Worm (Caenorhabditis elegans) whole organism, L4/young adult: ENCODE results near the gene irg-8.

Source experiments
- W03F9.2 ChIP-seq: fragments of 150-350 bp; optimal IDR thresholded peaks from 2 replicates; lab custom pipeline; 2014; ENCODE audit warnings: missing biosample characterization, missing genetic modification characterization
- dao-5 ChIP-seq: sonication (generic microtip); optimal IDR thresholded peaks from 2 replicates; lab custom pipeline; 2016; ENCODE audit warnings: missing genotype, missing genetic modification characterization, moderate library complexity, missing compliant biosample characterization
- him-1 ChIP-seq: sonication (generic microtip); optimal IDR thresholded peaks from 2 replicates; lab custom pipeline; 2016; ENCODE audit warnings: missing genotype, missing genetic modification reagents, missing genetic modification characterization, missing compliant biosample characterization

The irg-8 gene

ce11 chrV:399721-400120 lies 17.8 kb downstream of the irg-8 start, which contains the start of gene scl-27:
scl-27 (plus strand) TSS chrV:400021.
- no peak for TF ChIP-seq dao-5

- TF ChIP-seq him-1 (tag; lab: Kevin White, UChicago), result no peak
- no peak for TF ChIP-seq W03F9.2 (tag; lab: Kevin White, UChicago)
- TF ChIP-seq dao-5, result no peak
Measured at ce11 chrV:396309-396708, 21.2 kb downstream of the irg-8 start, which contains the start of gene nhr-253. nhr-253 (plus strand) TSS chrV:396593.

DNA sequence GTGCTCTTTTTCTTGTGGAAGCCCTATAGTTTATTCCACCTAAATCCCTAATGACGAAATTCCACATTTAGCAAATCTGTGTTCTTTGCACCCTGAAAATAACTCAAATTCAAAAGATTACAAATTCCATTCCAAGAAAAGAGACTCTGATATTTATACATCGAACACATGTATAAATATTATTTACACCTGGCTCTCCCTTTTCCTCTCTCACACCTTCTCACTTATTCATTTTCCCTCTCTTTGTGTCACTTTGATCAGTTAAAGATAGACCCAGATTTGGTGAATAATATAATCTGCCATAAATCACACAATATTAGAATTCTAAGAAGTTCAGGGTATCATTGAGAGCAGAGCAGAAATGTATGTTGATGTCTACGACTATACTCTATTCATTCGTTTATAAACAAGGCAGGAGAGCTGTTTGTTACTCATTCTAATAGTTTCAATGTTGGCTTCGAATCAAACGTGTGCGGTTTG lies 25.3 kb downstream of the irg-8 start, which contains the start of gene nhr-254:
nhr-254 (plus strand) TSS at position 430 of the 480 bp plus-strand sequence.
- TF ChIP-seq W03F9.2 (tag; lab: Kevin White, UChicago), result no peak
- TF ChIP-seq dao-5, result no peak
- no peak for TF ChIP-seq him-1 (tag; lab: Kevin White, UChicago)

DNA sequence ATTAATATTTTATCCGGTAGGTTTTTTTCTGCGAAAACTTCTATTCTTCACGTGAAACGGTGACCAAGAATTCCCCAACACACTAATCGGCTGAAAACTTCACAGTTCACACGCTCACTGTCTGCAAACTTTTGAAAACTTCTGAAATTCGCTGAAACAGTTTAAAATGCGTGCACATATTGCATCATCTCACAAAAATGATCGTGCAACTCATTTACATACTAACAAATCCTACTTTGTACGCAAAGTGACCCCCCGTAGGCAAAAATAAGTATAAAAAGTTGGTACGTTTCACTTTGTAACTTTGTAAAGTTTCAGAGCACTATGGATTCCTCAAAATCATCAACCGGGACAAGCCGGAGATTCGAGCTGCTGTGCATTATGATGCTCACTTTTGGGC lies 29.1 kb downstream of the irg-8 start, which contains the start of gene ZK6.6:
ZK6.6 (plus strand) TSS at position 301 of the 400 bp plus-strand sequence.
- TF ChIP-seq dao-5 (no peak), W03F9.2 (tag; lab: Kevin White, UChicago) (no peak), him-1 (tag; lab: Kevin White, UChicago) (no peak)

DNA sequence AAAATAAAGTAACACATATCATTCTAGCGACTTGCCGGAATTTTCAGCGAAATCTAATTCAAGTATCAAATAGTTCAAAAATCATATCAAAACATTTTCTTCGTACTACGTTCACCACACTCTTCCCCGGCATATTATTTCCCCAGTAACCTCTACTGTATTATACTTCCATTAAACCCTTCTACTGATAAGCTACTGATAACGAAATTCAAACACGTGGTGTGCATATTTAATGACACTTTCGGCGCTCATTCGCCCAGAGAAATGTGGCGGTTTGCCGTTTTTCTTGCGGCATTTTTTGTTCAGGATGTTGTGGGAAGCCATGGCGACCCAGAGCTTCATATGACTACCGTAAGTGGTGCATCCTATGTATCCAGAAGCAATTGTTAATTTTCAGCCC lies 32.0 kb downstream of the irg-8 start, which contains the start of gene lipl-5:
lipl-5 (plus strand) TSS at position 259 of the 400 bp plus-strand sequence.
- no peak for TF ChIP-seq W03F9.2 (tag; lab: Kevin White, UChicago)
- no peak for TF ChIP-seq him-1 (tag; lab: Kevin White, UChicago)
- TF ChIP-seq dao-5, result no peak

DNA sequence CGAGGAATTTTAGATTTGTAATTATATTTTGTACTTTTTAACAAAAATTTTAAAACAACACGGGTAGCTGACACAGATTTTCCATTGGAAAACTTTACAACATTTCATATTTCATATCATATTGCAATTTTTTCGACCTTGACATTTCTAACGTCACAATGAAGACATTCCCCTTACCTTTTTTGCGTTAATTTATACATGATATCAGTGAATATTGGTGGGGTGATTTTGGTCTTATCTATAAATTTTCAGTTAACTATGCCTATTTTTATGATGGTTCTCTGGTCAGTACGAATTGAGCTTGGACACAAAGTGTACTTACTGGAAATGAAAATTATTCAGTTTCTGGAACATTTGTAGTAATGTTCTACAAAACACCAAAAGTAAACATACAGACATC lies 33.0 kb downstream of the irg-8 start:
- TF ChIP-seq dao-5 (no peak), him-1 (tag; lab: Kevin White, UChicago) (no peak), W03F9.2 (tag; lab: Kevin White, UChicago) (no peak)

DNA sequence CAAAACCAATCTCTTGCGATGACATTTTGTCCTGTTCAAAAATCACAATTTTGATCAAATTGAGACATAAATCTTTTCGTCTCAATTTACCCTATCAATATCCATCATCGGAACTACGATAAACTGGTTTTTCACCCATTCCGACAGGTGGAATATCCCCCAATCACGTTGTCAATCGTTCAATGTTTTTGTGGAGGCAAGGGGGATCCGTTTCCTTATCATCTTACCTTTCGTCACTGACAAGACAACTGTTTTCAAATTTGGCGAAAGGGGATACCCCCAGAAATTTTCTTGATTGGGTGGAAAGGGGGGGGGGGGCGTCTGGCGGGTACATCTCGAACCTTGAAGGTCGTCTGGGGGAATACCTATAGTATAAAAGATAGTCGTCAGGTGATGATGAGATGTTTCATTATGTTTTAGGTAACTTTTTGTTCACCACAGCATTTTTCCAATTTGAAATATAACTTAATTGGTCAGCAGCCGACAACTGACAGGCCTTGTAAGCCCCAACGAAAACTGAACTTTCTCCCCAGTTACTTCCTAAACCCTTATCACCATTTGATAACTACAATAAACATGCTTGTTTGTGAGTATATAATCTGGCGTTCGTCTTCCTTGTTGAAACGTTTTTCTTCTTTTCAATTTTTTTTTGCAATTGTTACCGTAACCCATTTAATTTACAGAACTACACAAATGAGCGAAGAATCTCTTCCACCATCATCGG lies 36.1 kb downstream of the irg-8 start, which contains the start of gene ZK6.8:
ZK6.8 (plus strand) TSS at position 682 of the 724 bp plus-strand sequence.
- TF ChIP-seq him-1 (tag; lab: Kevin White, UChicago) (no peak), dao-5 (no peak), W03F9.2 (tag; lab: Kevin White, UChicago) (no peak)

DNA sequence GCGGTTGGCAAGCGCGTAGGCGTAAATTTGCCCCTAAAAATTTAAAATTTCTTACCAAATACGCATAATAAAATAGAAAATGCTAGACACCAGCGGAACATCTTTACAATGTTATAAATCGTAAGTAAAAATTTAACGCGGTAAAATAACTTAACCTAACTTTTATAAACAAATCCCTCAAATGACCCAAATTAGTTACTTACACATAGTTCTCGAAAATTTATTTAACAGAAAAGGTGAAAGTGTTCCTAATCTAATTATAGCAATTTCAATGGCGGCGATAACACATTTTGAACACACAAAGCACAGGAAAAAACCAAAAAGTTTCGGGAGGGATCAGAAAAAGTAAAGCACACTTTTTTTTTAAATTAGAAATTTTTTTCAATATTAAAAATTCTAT lies 37.3 kb downstream of the irg-8 start, which contains the start of gene mltn-8:
mltn-8 (minus strand) TSS at position 101 of the 400 bp plus-strand sequence.
- no peak for TF ChIP-seq W03F9.2 (tag; lab: Kevin White, UChicago)
- TF ChIP-seq dao-5, result no peak

DNA sequence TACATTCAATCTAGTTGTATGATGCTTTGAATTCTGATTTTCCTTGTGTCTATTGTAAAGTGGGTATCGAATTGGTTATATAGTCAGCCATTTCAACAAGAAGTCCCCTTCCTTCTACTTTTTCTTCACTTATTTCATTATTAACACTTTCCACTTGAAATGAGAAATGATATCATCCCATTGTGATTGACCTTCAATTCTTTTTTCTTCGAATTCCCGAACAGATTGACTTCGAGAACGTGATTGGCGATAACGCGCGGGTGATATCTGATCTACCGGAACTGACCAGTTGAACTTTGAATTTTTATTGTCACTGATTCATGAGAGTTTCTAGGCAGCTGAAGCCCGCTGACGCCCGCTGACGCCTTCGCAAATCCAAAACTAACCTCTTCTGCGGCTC lies 39.3 kb downstream of the irg-8 start:
- TF ChIP-seq dao-5, result no peak
- no peak for TF ChIP-seq W03F9.2 (tag; lab: Kevin White, UChicago)
- TF ChIP-seq him-1 (tag; lab: Kevin White, UChicago), result no peak

ce11 chrV:376790-377189 lies 40.7 kb downstream of the irg-8 start:
- TF ChIP-seq him-1 (tag; lab: Kevin White, UChicago), result no peak

DNA sequence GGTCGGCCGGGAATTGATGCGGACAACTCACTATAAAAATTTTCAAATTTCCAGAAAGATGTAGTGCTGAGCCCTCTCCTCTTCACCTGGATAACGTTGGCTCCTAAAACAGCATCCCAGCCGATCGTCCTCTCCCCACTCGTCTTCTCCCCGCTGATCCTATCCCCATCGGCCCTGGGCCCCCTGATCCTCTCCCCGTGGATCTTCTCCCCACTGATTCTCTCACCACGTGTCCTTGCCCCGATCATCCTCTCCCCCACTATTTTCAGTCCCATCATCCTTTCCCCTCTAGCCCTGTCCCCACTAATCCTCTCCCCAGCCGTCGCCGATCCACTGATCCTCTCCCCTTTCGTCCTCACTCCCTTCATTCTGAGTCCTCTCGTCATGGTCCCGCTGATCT lies 44.3 kb downstream of the irg-8 start:
- TF ChIP-seq him-1 (tag; lab: Kevin White, UChicago) (no peak), dao-5 (no peak), W03F9.2 (tag; lab: Kevin White, UChicago) (no peak)

- TF ChIP-seq dao-5 (no peak), him-1 (tag; lab: Kevin White, UChicago) (no peak), W03F9.2 (tag; lab: Kevin White, UChicago) (no peak)
Measured at ce11 chrV:370033-370432, 47.5 kb downstream of the irg-8 start, which contains the start of gene mltn-7. mltn-7 (plus strand) TSS chrV:370333.
